Worm (Caenorhabditis elegans) whole organism, L4/young adult: ENCODE data around the gene C24A3.9.

ENCODE experiments used
- W03F9.2 ChIP-seq: fragments of 150-350 bp; optimal IDR thresholded peaks from 2 replicates; lab custom pipeline; 2014; ENCODE audit warnings: missing biosample characterization, missing genetic modification characterization
- dao-5 ChIP-seq: sonication (generic microtip); optimal IDR thresholded peaks from 2 replicates; lab custom pipeline; 2016; ENCODE audit warnings: missing genotype, missing genetic modification characterization, moderate library complexity, missing compliant biosample characterization
- him-1 ChIP-seq: sonication (generic microtip); optimal IDR thresholded peaks from 2 replicates; lab custom pipeline; 2016; ENCODE audit warnings: missing genotype, missing genetic modification reagents, missing genetic modification characterization, missing compliant biosample characterization

- TF ChIP-seq him-1 (tag; lab: Kevin White, UChicago) (no peak), W03F9.2 (tag; lab: Kevin White, UChicago) (no peak), dao-5 (tag; lab: Kevin White, UChicago) (no peak)
Observed at ce11 chrX:8997450-8998075, 12.8 kb downstream of the C24A3.9 start, which contains the start of gene C24A3.2.
